Worm (Caenorhabditis elegans) whole organism, mixed stage, embryonic: Measurements from ENCODE around the gene R12B2.8.

Source experiments
- M03D4.4 ChIP-seq: sonication (generic microtip); optimal IDR thresholded peaks from 2 replicates; lab custom pipeline; 2017; ENCODE audit warnings: mild to moderate bottlenecking, missing genetic modification characterization, missing compliant biosample characterization
- ces-1 ChIP-seq: fragments of 150-350 bp; optimal IDR thresholded peaks from 2 replicates; lab custom pipeline; 2014; ENCODE audit warnings: missing biosample characterization, missing genetic modification reagents, missing genetic modification characterization
- cnd-1 ChIP-seq: fragments of 200-800 bp; sonication (Bioruptor generic); optimal IDR thresholded peaks from 2 replicates; lab custom pipeline; 2018; ENCODE audit warnings: mild to moderate bottlenecking, missing genetic modification characterization, missing compliant biosample characterization
- lin-13 ChIP-seq: fragments of 150-350 bp; optimal IDR thresholded peaks from 2 replicates; lab custom pipeline; 2014; ENCODE audit warnings: missing biosample characterization, missing genetic modification characterization
- mab-5 ChIP-seq: fragments of 150-350 bp; optimal IDR thresholded peaks from 2 replicates; lab custom pipeline; 2014; ENCODE audit warnings: missing biosample characterization, missing genetic modification characterization
- nhr-237 ChIP-seq: fragments of 150-350 bp; optimal IDR thresholded peaks from 2 replicates; lab custom pipeline; 2014; ENCODE audit warnings: missing biosample characterization, missing genetic modification characterization
- pha-4 ChIP-seq: fragments of 150-350 bp; optimal IDR thresholded peaks from 2 replicates; lab custom pipeline; 2018; ENCODE audit warnings: missing biosample characterization, missing genetic modification reagents, missing genetic modification characterization
- sptf-1 ChIP-seq: sonication (generic microtip); optimal IDR thresholded peaks from 2 replicates; lab custom pipeline; 2017; ENCODE audit warnings: mild to moderate bottlenecking, missing genetic modification characterization, moderate library complexity, missing compliant biosample characterization
- unc-62 ChIP-seq: fragments of 150-350 bp; optimal IDR thresholded peaks from 2 replicates; lab custom pipeline; 2014; ENCODE audit warnings: missing biosample characterization, missing genetic modification reagents, missing genetic modification characterization
- zip-8 ChIP-seq: fragments of 150-350 bp; optimal IDR thresholded peaks from 2 replicates; lab custom pipeline; 2014; ENCODE audit warnings: missing biosample characterization, missing genetic modification characterization
- ztf-11 ChIP-seq: fragments of 150-350 bp; optimal IDR thresholded peaks from 2 replicates; lab custom pipeline; 2014; ENCODE audit warnings: missing biosample characterization, missing genetic modification characterization

- TF ChIP-seq M03D4.4 (tag; lab: Kevin White, UChicago) = no peak
- no peak for TF ChIP-seq ztf-11
- TF ChIP-seq ces-1 = no peak
- no peak for TF ChIP-seq zip-8 (tag; lab: Kevin White, UChicago)
- TF ChIP-seq unc-62 (GFP tag; lab: Kevin White, UChicago) = no peak
- TF ChIP-seq pha-4 = no peak
- TF ChIP-seq nhr-237 (tag; lab: Kevin White, UChicago) = no peak
- TF ChIP-seq lin-13 (tag; lab: Kevin White, UChicago) = no peak
- TF ChIP-seq cnd-1 (tag; lab: Kevin White, UChicago) = no peak
- no peak for TF ChIP-seq mab-5
- no peak for TF ChIP-seq sptf-1 (tag; lab: Kevin White, UChicago)
Measured at ce11 chrIII:5878215-5878614, 54.5 kb downstream of the R12B2.8 start, which contains the start of the genes mig-21 and F01F1.2.
